Fruit fly (Drosophila melanogaster) whole organism, embryonic: ENCODE results near the gene slmb.
A peak's percentile ranks its signal among the peaks of the same experiment; 100 is the strongest.

Experiments used
- Aef1 ChIP-seq: fragments of 200-800 bp; sonication (Bioruptor generic); IDR thresholded peaks from 3 replicates; pipeline ENCODE4 v1.3.6; 2022; ENCODE audit warnings: missing biosample characterization, missing genetic modification characterization
- Asciz ChIP-seq: fragments of 200-800 bp; sonication (Bioruptor generic); optimal IDR thresholded peaks from 2 replicates; lab custom pipeline; 2017; ENCODE audit warnings: missing biosample characterization, mild to moderate bottlenecking, missing genetic modification characterization, missing genetic modification reagents
- Atf3 ChIP-seq: fragments of 200-800 bp; sonication (Bioruptor generic); optimal IDR thresholded peaks from 3 replicates; lab custom pipeline; 2016; ENCODE audit warnings: missing biosample characterization, missing genetic modification characterization
- Bdp1 ChIP-seq: fragments of 200-800 bp; sonication (Bioruptor generic); optimal IDR thresholded peaks from 3 replicates; lab custom pipeline; 2016; ENCODE audit warnings: missing biosample characterization, missing genetic modification characterization
- CG10209 ChIP-seq: fragments of 200-800 bp; sonication (Bioruptor generic); optimal IDR thresholded peaks from 3 replicates; lab custom pipeline; 2017; ENCODE audit warnings: missing biosample characterization, mild to moderate bottlenecking, missing genetic modification characterization, missing genetic modification reagents
- CG10654 ChIP-seq: fragments of 200-800 bp; sonication (Bioruptor generic); optimal IDR thresholded peaks from 2 replicates; lab custom pipeline; 2016; ENCODE audit warnings: missing biosample characterization, missing genetic modification characterization
- CG11504 ChIP-seq: fragments of 200-800 bp; sonication (Bioruptor generic); optimal IDR thresholded peaks from 3 replicates; lab custom pipeline; 2019; ENCODE audit warnings: missing biosample characterization, mild to moderate bottlenecking, missing genetic modification characterization, moderate library complexity
- CG1233 ChIP-seq: fragments of 200-800 bp; sonication (Bioruptor generic); optimal IDR thresholded peaks from 4 replicates; lab custom pipeline; 2018; ENCODE audit warnings: missing biosample characterization, mild to moderate bottlenecking, missing genetic modification characterization
- CG14441 ChIP-seq: fragments of 200-800 bp; sonication (Bioruptor generic); IDR thresholded peaks from 2 replicates; pipeline ENCODE4 v1.3.6; 2022; ENCODE audit warnings: missing biosample characterization, missing genetic modification characterization
- CG1603 ChIP-seq: fragments of 200-800 bp; sonication (Bioruptor generic); optimal IDR thresholded peaks from 2 replicates; lab custom pipeline; 2019; ENCODE audit warnings: missing biosample characterization, mild to moderate bottlenecking, missing genetic modification characterization, moderate library complexity
- CG16863 ChIP-seq: fragments of 200-800 bp; sonication (Bioruptor generic); optimal IDR thresholded peaks from 3 replicates; lab custom pipeline; 2016; ENCODE audit warnings: missing biosample characterization, missing genetic modification characterization
- CG2202 ChIP-seq: fragments of 200-800 bp; sonication (Bioruptor generic); optimal IDR thresholded peaks from 2 replicates; lab custom pipeline; 2018; ENCODE audit warnings: missing biosample characterization, mild to moderate bottlenecking, missing genetic modification characterization
- CG43689 ChIP-seq: fragments of 200-800 bp; sonication (Bioruptor generic); IDR thresholded peaks from 2 replicates; pipeline ENCODE4 v1.3.6; 2022; ENCODE audit warnings: missing biosample characterization, missing genetic modification characterization
- CG5180 ChIP-seq: fragments of 200-800 bp; sonication (Bioruptor generic); optimal IDR thresholded peaks from 3 replicates; lab custom pipeline; 2017; ENCODE audit warnings: missing biosample characterization, missing genetic modification characterization, mild to moderate bottlenecking, moderate library complexity, missing genetic modification reagents
- CG6175 ChIP-seq: fragments of 200-800 bp; sonication (Bioruptor generic); IDR thresholded peaks from 3 replicates; pipeline ENCODE4 v1.3.6; 2022; ENCODE audit warnings: missing biosample characterization, missing genetic modification characterization
- CG6272 ChIP-seq: fragments of 200-800 bp; sonication (Bioruptor generic); IDR thresholded peaks from 2 replicates; pipeline ENCODE4 v1.3.6; 2022; ENCODE audit warnings: missing biosample characterization, missing genetic modification characterization
- CG6689 ChIP-seq: fragments of 200-800 bp; sonication (Bioruptor generic); IDR thresholded peaks from 2 replicates; pipeline ENCODE4 v1.3.6; 2022; ENCODE audit warnings: missing biosample characterization, missing genetic modification characterization
- CG6854 ChIP-seq: fragments of 200-800 bp; sonication (Bioruptor generic); optimal IDR thresholded peaks from 3 replicates; lab custom pipeline; 2017; ENCODE audit warnings: missing biosample characterization, mild to moderate bottlenecking, missing genetic modification characterization
- CG7745 ChIP-seq: fragments of 200-800 bp; sonication (Bioruptor generic); optimal IDR thresholded peaks from 2 replicates; lab custom pipeline; 2018; ENCODE audit warnings: missing biosample characterization, mild to moderate bottlenecking, missing genetic modification characterization, moderate library complexity
- CG7963 ChIP-seq: fragments of 200-800 bp; sonication (Bioruptor generic); IDR thresholded peaks from 3 replicates; pipeline ENCODE4 v1.3.6; 2022; ENCODE audit warnings: missing biosample characterization, missing genetic modification characterization; ENCODE audit not compliant: partially characterized antibody
- D ChIP-seq, 2 experiments: fragments of 200-800 bp in 1 of 2; fragments of >200 bp in 1 of 2; sonication (Bioruptor generic) in 1 of 2; optimal IDR thresholded peaks; 2 replicates in 1 of 2; 3 replicates in 1 of 2; lab custom pipeline; 2017; ENCODE audit warnings: mild to moderate bottlenecking in 1 of 2, missing biosample characterization in 1 of 2, missing genetic modification characterization in 1 of 2, missing genetic modification reagents in 1 of 2
- Dek ChIP-seq: fragments of 200-800 bp; sonication (Bioruptor generic); optimal IDR thresholded peaks from 3 replicates; lab custom pipeline; 2019; ENCODE audit warnings: missing biosample characterization, mild to moderate bottlenecking, missing genetic modification characterization, moderate library complexity
- Elba2 ChIP-seq: fragments of 200-800 bp; sonication (Bioruptor generic); optimal IDR thresholded peaks from 3 replicates; lab custom pipeline; 2016; ENCODE audit warnings: missing biosample characterization, missing genetic modification characterization
- Jarid2 ChIP-seq: fragments of 200-800 bp; sonication (Bioruptor generic); optimal IDR thresholded peaks from 3 replicates; lab custom pipeline; 2017; ENCODE audit warnings: mild to moderate bottlenecking, missing biosample characterization, missing genetic modification reagents, missing genetic modification characterization
- Neu2 ChIP-seq: fragments of 200-800 bp; sonication (Bioruptor generic); optimal IDR thresholded peaks from 3 replicates; lab custom pipeline; 2016; ENCODE audit warnings: missing biosample characterization, missing genetic modification characterization, borderline replicate concordance
- Nf-YC ChIP-seq: fragments of 200-800 bp; optimal IDR thresholded peaks from 3 replicates; lab custom pipeline; 2019; ENCODE audit warnings: missing biosample characterization, mild to moderate bottlenecking, missing genetic modification characterization, moderate library complexity
- Poxn ChIP-seq: fragments of 200-800 bp; sonication (Bioruptor generic); IDR thresholded peaks from 2 replicates; pipeline ENCODE4 v1.3.6; 2022; ENCODE audit warnings: missing biosample characterization, missing genetic modification characterization
- TFAM ChIP-seq: fragments of 200-800 bp; sonication (Bioruptor generic); optimal IDR thresholded peaks from 2 replicates; lab custom pipeline; 2017; ENCODE audit warnings: missing biosample characterization, missing genetic modification characterization, inconsistent platforms
- Usf ChIP-seq: fragments of 200-800 bp; sonication (Bioruptor generic); optimal IDR thresholded peaks from 2 replicates; lab custom pipeline; 2017; ENCODE audit warnings: missing genotype, missing biosample characterization, missing genetic modification characterization
- ara ChIP-seq: fragments of 200-800 bp; sonication (Bioruptor generic); IDR thresholded peaks from 2 replicates; pipeline ENCODE4 v1.3.6; 2022; ENCODE audit warnings: missing biosample characterization, missing genetic modification characterization
- cad ChIP-seq: fragments of >200 bp; optimal IDR thresholded peaks from 2 replicates; lab custom pipeline; 2017; ENCODE audit warnings: missing biosample characterization, missing genetic modification characterization
- chinmo ChIP-seq: fragments of 200-800 bp; sonication (Bioruptor generic); IDR thresholded peaks from 4 replicates; pipeline ENCODE4 v1.3.6; 2022; ENCODE audit warnings: missing biosample characterization, missing genetic modification characterization; ENCODE audit not compliant: partially characterized antibody
- cwo ChIP-seq: fragments of 200-800 bp; sonication (Bioruptor generic); optimal IDR thresholded peaks from 3 replicates; lab custom pipeline; 2017; ENCODE audit warnings: missing biosample characterization, missing genetic modification characterization, mild to moderate bottlenecking, moderate library complexity, missing genetic modification reagents
- dmrt11E ChIP-seq: fragments of 200-800 bp; sonication (Bioruptor generic); optimal IDR thresholded peaks from 3 replicates; lab custom pipeline; 2018; ENCODE audit warnings: missing biosample characterization, mild to moderate bottlenecking, missing genetic modification characterization, moderate library complexity
- dpn ChIP-seq, 2 experiments: fragments of 200-800 bp; sonication (Bioruptor generic); optimal IDR thresholded peaks; 3 replicates each; lab custom pipeline; 2016; ENCODE audit warnings: missing biosample characterization in 2 of 2, missing genetic modification characterization in 2 of 2
- inv ChIP-seq: fragments of 200-800 bp; sonication (Bioruptor generic); IDR thresholded peaks from 2 replicates; pipeline ENCODE4 v1.3.6; 2022; ENCODE audit warnings: missing biosample characterization, missing genetic modification characterization; ENCODE audit not compliant: partially characterized antibody
- jumu ChIP-seq: fragments of 200-800 bp; sonication (Bioruptor generic); optimal IDR thresholded peaks from 3 replicates; lab custom pipeline; 2016; ENCODE audit warnings: missing biosample characterization, missing genetic modification characterization
- lab ChIP-seq: fragments of 200-800 bp; sonication (Bioruptor generic); optimal IDR thresholded peaks from 3 replicates; lab custom pipeline; 2017; ENCODE audit warnings: missing biosample characterization, missing genetic modification characterization, mild to moderate bottlenecking, moderate library complexity, missing genetic modification reagents
- nau ChIP-seq: fragments of 200-800 bp; sonication (Bioruptor generic); optimal IDR thresholded peaks from 3 replicates; lab custom pipeline; 2017; ENCODE audit warnings: missing biosample characterization, mild to moderate bottlenecking, missing genetic modification characterization, missing genetic modification reagents
- onecut ChIP-seq: fragments of 200-800 bp; sonication (Bioruptor generic); IDR thresholded peaks from 2 replicates; pipeline ENCODE4 v1.3.6; 2022; ENCODE audit warnings: missing biosample characterization, missing genetic modification characterization
- prd ChIP-seq, 3 experiments: fragments of >200 bp in 2 of 3; fragments of 200-800 bp in 1 of 3; sonication (Bioruptor generic) in 1 of 3; optimal IDR thresholded peaks in 2 of 3; IDR thresholded peaks in 1 of 3; 2 replicates in 2 of 3; 3 replicates in 1 of 3; pipeline versions ENCODE4 v1.3.6 to Lab custom; 2017 to 2022; ENCODE audit warnings: missing biosample characterization in 1 of 3, missing genetic modification characterization in 1 of 3
- sens ChIP-seq: fragments of 200-800 bp; sonication (Bioruptor generic); peaks from one replicate; lab custom pipeline; 2016; ENCODE audit warnings: missing biosample characterization, missing genetic modification characterization
- sisA ChIP-seq: fragments of 200-800 bp; sonication (Bioruptor generic); IDR thresholded peaks from 2 replicates; pipeline ENCODE4 v1.3.6; 2022; ENCODE audit warnings: missing biosample characterization, missing genetic modification characterization
- sna ChIP-seq: fragments of 200-800 bp; sonication (Bioruptor generic); IDR thresholded peaks from 2 replicates; pipeline ENCODE4 v1.3.6; 2022; ENCODE audit warnings: missing biosample characterization, missing genetic modification characterization; ENCODE audit not compliant: partially characterized antibody
- ttk ChIP-seq: fragments of 200-800 bp; sonication (Bioruptor generic); IDR thresholded peaks from 2 replicates; pipeline ENCODE4 v2.1.2; 2022; ENCODE audit warnings: missing biosample characterization, missing genetic modification characterization
- unpg ChIP-seq: fragments of 200-800 bp; sonication (Bioruptor generic); optimal IDR thresholded peaks from 3 replicates; lab custom pipeline; 2018; ENCODE audit warnings: missing biosample characterization, mild to moderate bottlenecking, missing genetic modification characterization, moderate library complexity
- zf30C ChIP-seq: fragments of 200-800 bp; sonication (Bioruptor generic); optimal IDR thresholded peaks from 3 replicates; lab custom pipeline; 2018; ENCODE audit warnings: missing biosample characterization, mild to moderate bottlenecking, missing genetic modification characterization

slmb gene

DNA sequence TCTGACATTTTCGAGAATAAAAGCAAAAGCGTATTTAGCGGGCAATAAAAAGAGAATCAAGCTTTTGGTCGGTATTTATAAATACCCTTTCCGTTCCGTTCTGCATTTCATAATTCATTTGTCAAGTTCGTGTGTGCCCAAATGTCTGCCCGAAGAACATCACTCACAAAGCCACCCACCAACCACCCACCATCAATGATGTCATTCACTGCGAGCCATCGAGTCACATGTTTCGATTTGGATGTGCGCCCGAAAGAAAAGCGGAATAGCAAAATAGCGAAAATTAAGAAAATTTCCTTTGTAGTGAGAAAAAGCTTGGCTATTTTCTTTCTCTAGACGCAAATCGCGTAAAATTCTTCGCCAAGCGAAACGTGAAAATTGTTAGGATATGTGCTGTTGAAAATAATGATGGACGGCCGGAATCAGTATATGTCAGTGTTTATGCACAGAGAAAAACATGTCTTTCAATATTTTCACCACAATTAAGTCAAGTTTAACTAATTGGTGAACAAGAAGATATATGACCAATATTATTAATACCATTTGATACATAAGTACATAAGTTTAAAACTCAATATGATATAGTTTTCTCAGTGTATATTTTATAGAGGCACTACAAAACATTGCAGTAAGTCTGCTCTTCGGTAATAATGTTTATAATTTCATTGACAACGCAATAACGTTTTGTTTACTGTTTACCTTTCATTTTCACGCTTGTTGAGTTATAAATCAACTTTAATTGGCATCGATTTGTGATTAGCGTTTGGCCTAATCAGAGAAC is 24.0 kb upstream of the slmb start (continued):
- TF ChIP-seq CG7963, result no peak
- TF ChIP-seq sna, result no peak
- peak; percentile 42 for TF ChIP-seq Asciz (GFP tag; lab: Kevin White, UChicago)
- 0 out of 2 replicates have a peak, but pooled peaks have one; percentile 28 for TF ChIP-seq ttk (GFP tag; lab: Robert Waterston, UW)
- no peak for TF ChIP-seq CG6272 (GFP tag; lab: Robert Waterston, UW)
- peak; percentile 42 for TF ChIP-seq Dek (tag; lab: Kevin White, UChicago)
- no peak for TF ChIP-seq Jarid2 (GFP tag; lab: Kevin White, UChicago)
- TF ChIP-seq onecut, result no peak
- TF ChIP-seq CG1233 (GFP tag; lab: Kevin White, UChicago), result peak; percentile 39
- no peak for TF ChIP-seq TFAM
- TF ChIP-seq Usf (GFP tag; lab: Kevin White, UChicago), result no peak
- TF ChIP-seq D (optimal IDR thresholded peaks at IDR 0.05; lab: Kevin White, UChicago), result no peak
- no peak for TF ChIP-seq D (GFP tag; optimal IDR thresholded peaks at IDR 0.05; lab: Kevin White, UChicago)
- TF ChIP-seq Bdp1 (GFP tag; lab: Kevin White, UChicago), result no peak
- TF ChIP-seq CG11504, result peak; percentile 65
- peak; percentile 6 for TF ChIP-seq CG16863 (GFP tag; lab: Kevin White, UChicago)
- TF ChIP-seq CG14441 (GFP tag; lab: Robert Waterston, UW), result 0 out of 2 replicates have a peak, but pooled peaks have one; percentile 41
- peak; percentile 51 for TF ChIP-seq CG10209 (GFP tag; lab: Kevin White, UChicago)
- TF ChIP-seq sens (GFP tag; lab: Kevin White, UChicago), result peak; percentile 69
- TF ChIP-seq CG6689, result peak; percentile 53; the same call in 1 of the 2 replicates
- peak; percentile 44; the same call in 1 of the 3 replicates for TF ChIP-seq Aef1 (GFP tag; lab: Robert Waterston, UW)
- TF ChIP-seq CG1603, result peak; percentile 49
- TF ChIP-seq CG6854 (GFP tag; lab: Kevin White, UChicago), result peak; percentile 14
- peak; percentile 61 for TF ChIP-seq unpg (GFP tag; lab: Kevin White, UChicago)
- peak; percentile 86; the same call in 2 of the 4 replicates for TF ChIP-seq chinmo (GFP tag; lab: Robert Waterston, UW)
- TF ChIP-seq prd (optimal IDR thresholded peaks at IDR 0.05; lab: Kevin White, UChicago), result no peak
- TF ChIP-seq prd (GFP tag; IDR thresholded peaks at IDR 0.05; lab: Robert Waterston, UW), result peak; percentile 49; the same call in 2 of the 3 replicates
- TF ChIP-seq zf30C, result no peak
- no peak for TF ChIP-seq CG6175
- peak; percentile 41; the same call in 1 of the 2 replicates for TF ChIP-seq ara (GFP tag; lab: Robert Waterston, UW)
- TF ChIP-seq jumu (GFP tag; lab: Kevin White, UChicago), result no peak
- TF ChIP-seq lab (GFP tag; lab: Kevin White, UChicago), result peak; percentile 81
- no peak for TF ChIP-seq Neu2 (GFP tag; lab: Kevin White, UChicago)
- no peak for TF ChIP-seq CG2202 (tag; lab: Kevin White, UChicago)
- no peak for TF ChIP-seq Atf3 (GFP tag; lab: Kevin White, UChicago)
- peak; percentile 28 for TF ChIP-seq nau (GFP tag; lab: Kevin White, UChicago)
- no peak for TF ChIP-seq CG5180
- TF ChIP-seq cwo (GFP tag; lab: Kevin White, UChicago), result peak; percentile 83
- no peak for TF ChIP-seq dmrt11E (tag; lab: Kevin White, UChicago)
- peak; percentile 7 for TF ChIP-seq Nf-YC (tag; lab: Kevin White, UChicago)
- peak; percentile 20 for TF ChIP-seq CG10654 (GFP tag; lab: Kevin White, UChicago)
- TF ChIP-seq Poxn (GFP tag; lab: Robert Waterston, UW), result no peak
- TF ChIP-seq cad, result no peak
- TF ChIP-seq Elba2 (GFP tag; lab: Kevin White, UChicago), result no peak
- peak; percentile 42; the same call in 1 of the 2 replicates for TF ChIP-seq CG43689 (GFP tag; lab: Robert Waterston, UW)
- TF ChIP-seq sisA, result peak; percentile 52
- TF ChIP-seq dpn (GFP tag; optimal IDR thresholded peaks at IDR 0.05; lab: Kevin White, UChicago), result peak; percentile 33 to 51
- TF ChIP-seq inv (GFP tag; lab: Robert Waterston, UW), result no peak
- no peak for TF ChIP-seq CG7745 (tag; lab: Kevin White, UChicago)
